Worm (Caenorhabditis elegans) whole organism, young adult: Measurements from ENCODE around the gene R13A1.3.

Experiments used
- B0019.2 ChIP-seq: fragments of 200-800 bp; sonication (Bioruptor generic); conservative IDR thresholded peaks from 2 replicates; pipeline ENCODE4 v1.3.6; 2022; ENCODE audit warnings: missing genetic modification reagents, missing genetic modification characterization, missing compliant biosample characterization
- B0261.1 ChIP-seq: sonication (generic microtip); optimal IDR thresholded peaks from 2 replicates; lab custom pipeline; 2016; ENCODE audit warnings: mild to moderate bottlenecking, missing genetic modification characterization, moderate library complexity, missing compliant biosample characterization
- C17E4.6 ChIP-seq: fragments of 200-800 bp; sonication (Bioruptor generic); IDR thresholded peaks from 2 replicates; pipeline ENCODE4 v1.3.6; 2022; ENCODE audit warnings: missing genetic modification reagents, missing genetic modification characterization, missing compliant biosample characterization
- F10E7.11 ChIP-seq: sonication (generic microtip); optimal IDR thresholded peaks from 2 replicates; lab custom pipeline; 2017; ENCODE audit warnings: mild to moderate bottlenecking, missing genetic modification characterization, moderate library complexity, missing compliant biosample characterization
- F37B4.10 ChIP-seq: fragments of 200-800 bp; sonication (Bioruptor generic); IDR thresholded peaks from 2 replicates; pipeline ENCODE4 v1.3.6; 2022; ENCODE audit warnings: missing genetic modification characterization, missing compliant biosample characterization
- Y53F4B.3 ChIP-seq: fragments of 200-800 bp; sonication (Bioruptor generic); IDR thresholded peaks from 2 replicates; pipeline ENCODE4 v1.3.6; 2022; ENCODE audit warnings: missing genetic modification reagents, missing genetic modification characterization, missing compliant biosample characterization
- Y53G8AR.9 ChIP-seq: fragments of 200-800 bp; sonication (Bioruptor generic); conservative IDR thresholded peaks from 2 replicates; pipeline ENCODE4 v1.3.6; 2022; ENCODE audit warnings: missing genetic modification reagents, missing genetic modification characterization, missing compliant biosample characterization
- Y56A3A.18 ChIP-seq: fragments of 200-800 bp; sonication (Bioruptor generic); IDR thresholded peaks from 2 replicates; pipeline ENCODE4 v1.3.6; 2022; ENCODE audit warnings: missing genetic modification reagents, missing genetic modification characterization, missing compliant biosample characterization
- Y67H2A.10 ChIP-seq: fragments of 200-800 bp; sonication (Bioruptor generic); conservative IDR thresholded peaks from 2 replicates; pipeline ENCODE4 v1.3.6; 2022; ENCODE audit warnings: missing genetic modification reagents, missing genetic modification characterization, missing compliant biosample characterization
- Y95B8A.8 ChIP-seq: fragments of 200-800 bp; sonication (Bioruptor generic); IDR thresholded peaks from 2 replicates; pipeline ENCODE4 v1.3.6; 2022; ENCODE audit warnings: missing genetic modification reagents, missing genetic modification characterization, missing compliant biosample characterization
- ZK185.1 ChIP-seq: sonication (generic microtip); optimal IDR thresholded peaks from 2 replicates; lab custom pipeline; 2016; ENCODE audit warnings: mild to moderate bottlenecking, missing genetic modification characterization, missing compliant biosample characterization; ENCODE audit not compliant: poor library complexity, severe bottlenecking
- akir-1 ChIP-seq: fragments of 200-800 bp; sonication (Bioruptor generic); optimal IDR thresholded peaks from 2 replicates; lab custom pipeline; 2018; ENCODE audit warnings: mild to moderate bottlenecking, missing genetic modification characterization, moderate library complexity, missing compliant biosample characterization
- aptf-2 ChIP-seq: fragments of 200-800 bp; sonication (Bioruptor generic); conservative IDR thresholded peaks from 2 replicates; pipeline ENCODE4 v1.3.6; 2022; ENCODE audit warnings: missing genetic modification reagents, missing genetic modification characterization, missing compliant biosample characterization
- athp-1 ChIP-seq: sonication (generic microtip); optimal IDR thresholded peaks from 2 replicates; lab custom pipeline; 2017; ENCODE audit warnings: mild to moderate bottlenecking, missing genetic modification characterization, missing compliant biosample characterization
- attf-6 ChIP-seq: fragments of 200-800 bp; sonication (Bioruptor generic); IDR thresholded peaks from 2 replicates; pipeline ENCODE4 v1.3.6; 2022; ENCODE audit warnings: missing genetic modification reagents, missing genetic modification characterization, missing compliant biosample characterization
- ceh-91 ChIP-seq: fragments of 200-800 bp; sonication (Bioruptor generic); IDR thresholded peaks from 2 replicates; pipeline ENCODE4 v1.3.6; 2022; ENCODE audit warnings: missing genetic modification reagents, missing genetic modification characterization, missing compliant biosample characterization
- chd-7 ChIP-seq: sonication (generic microtip); optimal IDR thresholded peaks from 2 replicates; lab custom pipeline; 2016; ENCODE audit warnings: mild to moderate bottlenecking, missing genetic modification characterization, moderate library complexity, missing compliant biosample characterization
- efl-1 ChIP-seq: fragments of 150-350 bp; optimal IDR thresholded peaks from 2 replicates; lab custom pipeline; 2014; ENCODE audit warnings: missing biosample characterization, missing genetic modification reagents, missing genetic modification characterization
- egl-44 ChIP-seq: fragments of 200-800 bp; sonication (Bioruptor generic); IDR thresholded peaks from 2 replicates; pipeline ENCODE4 v1.3.6; 2022; ENCODE audit warnings: missing genetic modification reagents, missing genetic modification characterization, missing compliant biosample characterization
- egrh-3 ChIP-seq: fragments of 200-800 bp; sonication (Bioruptor generic); IDR thresholded peaks from 2 replicates; pipeline ENCODE4 v1.3.6; 2022; ENCODE audit warnings: missing genetic modification reagents, missing genetic modification characterization, missing compliant biosample characterization
- gei-17 ChIP-seq: fragments of 200-800 bp; sonication (Bioruptor generic); optimal IDR thresholded peaks from 2 replicates; lab custom pipeline; 2018; ENCODE audit warnings: mild to moderate bottlenecking, missing genetic modification characterization, missing compliant biosample characterization
- hmg-1.2 ChIP-seq: fragments of 200-800 bp; sonication (Bioruptor generic); IDR thresholded peaks from 2 replicates; pipeline ENCODE4 v1.3.6; 2022; ENCODE audit warnings: missing genetic modification reagents, missing genetic modification characterization, missing compliant biosample characterization
- hmg-20 ChIP-seq: fragments of 200-800 bp; sonication (Bioruptor generic); IDR thresholded peaks from 2 replicates; pipeline ENCODE4 v1.3.6; 2022; ENCODE audit warnings: missing genetic modification reagents, missing genetic modification characterization, missing compliant biosample characterization
- hrde-1 ChIP-seq: sonication (generic microtip); optimal IDR thresholded peaks from 2 replicates; lab custom pipeline; 2016; ENCODE audit warnings: missing genetic modification characterization, mild to moderate bottlenecking, missing compliant biosample characterization, moderate library complexity, missing genotype, missing genetic modification reagents, borderline replicate concordance
- lin-35 ChIP-seq, 3 experiments: fragments of 150-350 bp in 2 of 3; sonication (generic microtip) in 1 of 3; optimal IDR thresholded peaks; 2 replicates each; lab custom pipeline; 2014 to 2018; ENCODE audit warnings: missing biosample characterization in 3 of 3, missing genetic modification characterization in 3 of 3, missing genetic modification reagents in 3 of 3
- lir-1 ChIP-seq: fragments of 200-800 bp; sonication (Bioruptor generic); conservative IDR thresholded peaks from 2 replicates; pipeline ENCODE4 v1.3.6; 2022; ENCODE audit warnings: missing genetic modification reagents, missing genetic modification characterization, missing compliant biosample characterization
- lsl-1 ChIP-seq: fragments of 200-800 bp; sonication (Bioruptor generic); optimal IDR thresholded peaks from 2 replicates; lab custom pipeline; 2018; ENCODE audit warnings: mild to moderate bottlenecking, missing genetic modification characterization, moderate library complexity, missing compliant biosample characterization
- madf-10 ChIP-seq: sonication (generic microtip); optimal IDR thresholded peaks from 2 replicates; lab custom pipeline; 2016; ENCODE audit warnings: mild to moderate bottlenecking, missing genetic modification characterization, missing compliant biosample characterization
- madf-6 ChIP-seq: fragments of 200-800 bp; sonication (Bioruptor generic); IDR thresholded peaks from 2 replicates; pipeline ENCODE4 v1.3.6; 2022; ENCODE audit warnings: missing genetic modification reagents, missing genetic modification characterization, missing compliant biosample characterization
- madf-8 ChIP-seq: fragments of 200-800 bp; sonication (Bioruptor generic); conservative IDR thresholded peaks from 2 replicates; pipeline ENCODE4 v1.3.6; 2022; ENCODE audit warnings: missing genetic modification reagents, missing genetic modification characterization, missing compliant biosample characterization
- mes-4 ChIP-seq: sonication (generic microtip); optimal IDR thresholded peaks from 2 replicates; lab custom pipeline; 2016; ENCODE audit warnings: missing genotype, missing genetic modification characterization, missing compliant biosample characterization
- pha-4 ChIP-seq: fragments of 150-350 bp; sonication (generic microtip); optimal IDR thresholded peaks from 2 replicates; lab custom pipeline; 2014; ENCODE audit warnings: missing biosample characterization, missing genetic modification reagents, missing genetic modification characterization
- rec-8 ChIP-seq, 2 experiments: sonication (generic microtip); optimal IDR thresholded peaks; 2 replicates each; lab custom pipeline; 2016; ENCODE audit warnings: mild to moderate bottlenecking in 2 of 2, missing genetic modification characterization in 2 of 2, missing genetic modification reagents in 2 of 2, missing genotype in 2 of 2, missing biosample characterization in 1 of 2, missing compliant biosample characterization in 1 of 2, moderate library complexity in 1 of 2
- repo-1 ChIP-seq: sonication (generic microtip); optimal IDR thresholded peaks from 2 replicates; lab custom pipeline; 2017; ENCODE audit warnings: mild to moderate bottlenecking, missing genetic modification characterization, missing compliant biosample characterization
- sdz-38 ChIP-seq: sonication (generic microtip); optimal IDR thresholded peaks from 2 replicates; lab custom pipeline; 2016; ENCODE audit warnings: missing genotype, missing genetic modification characterization, missing compliant biosample characterization
- sea-2 ChIP-seq: fragments of 200-800 bp; sonication (Bioruptor generic); IDR thresholded peaks from 2 replicates; pipeline ENCODE4 v1.3.6; 2022; ENCODE audit warnings: missing genetic modification characterization, missing compliant biosample characterization
- snpc-4 ChIP-seq, 5 experiments: fragments of 150-350 bp in 1 of 5; sonication (generic microtip) in 4 of 5; optimal IDR thresholded peaks; 2 replicates each; lab custom pipeline; 2014 to 2018; ENCODE audit warnings: missing genetic modification characterization in 5 of 5, missing biosample characterization in 3 of 5, antibody characterized with exemption in 2 of 5, mild to moderate bottlenecking in 2 of 5, missing compliant biosample characterization in 2 of 5, missing genotype in 2 of 5, moderate library complexity in 2 of 5, missing genetic modification reagents in 1 of 5
- xnd-1 ChIP-seq: sonication (generic microtip); optimal IDR thresholded peaks from 2 replicates; lab custom pipeline; 2016; ENCODE audit warnings: missing genotype, missing genetic modification reagents, missing genetic modification characterization, missing compliant biosample characterization
- zfh-2 ChIP-seq: fragments of 200-800 bp; sonication (Bioruptor generic); conservative IDR thresholded peaks from 2 replicates; pipeline ENCODE4 v1.3.6; 2022; ENCODE audit warnings: missing genetic modification reagents, missing genetic modification characterization, missing compliant biosample characterization
- ztf-22 ChIP-seq: fragments of 200-800 bp; sonication (Bioruptor generic); optimal IDR thresholded peaks from 2 replicates; lab custom pipeline; 2018; ENCODE audit warnings: mild to moderate bottlenecking, missing genetic modification characterization, moderate library complexity, missing compliant biosample characterization
- ztf-25 ChIP-seq: fragments of 200-800 bp; sonication (Bioruptor generic); IDR thresholded peaks from 2 replicates; pipeline ENCODE4 v1.3.6; 2022; ENCODE audit warnings: missing genetic modification reagents, missing genetic modification characterization, missing compliant biosample characterization
- ztf-28 ChIP-seq: fragments of 200-800 bp; sonication (Bioruptor generic); IDR thresholded peaks from 2 replicates; pipeline ENCODE4 v1.3.6; 2022; ENCODE audit warnings: missing genetic modification reagents, missing genetic modification characterization, missing compliant biosample characterization

The R13A1.3 gene

DNA sequence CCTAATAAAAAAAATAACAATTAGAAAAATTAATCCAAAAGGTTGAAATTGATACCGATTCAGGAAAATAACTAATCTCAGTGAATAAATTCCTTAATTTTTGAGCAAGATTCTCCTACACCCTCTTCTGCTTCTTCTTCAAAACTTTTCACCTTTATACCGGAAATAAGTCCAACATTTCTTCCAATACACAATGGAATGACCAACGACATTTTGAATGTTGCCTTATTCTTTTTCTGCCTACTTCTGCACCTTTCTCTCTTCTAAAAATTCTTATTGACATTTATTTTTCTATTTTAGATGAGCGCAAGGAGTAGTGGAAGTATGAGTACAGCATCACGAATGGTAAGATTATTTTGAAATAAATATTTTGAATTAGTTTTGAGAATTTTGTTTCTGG lies 6.9 kb upstream of the R13A1.3 start, which contains the start of gene unc-8:
Gene unc-8 (plus strand): TSS at position 301 of the 400 bp plus-strand sequence.
- TF ChIP-seq hrde-1 (tag; lab: Kevin White, UChicago) (no peak), attf-6 (GFP tag; lab: Robert Waterston, UW) (no peak), gei-17 (GFP tag; lab: Kevin White, UChicago) (no peak), C17E4.6 (GFP tag; lab: Robert Waterston, UW) (no peak), Y56A3A.18 (GFP tag; lab: Robert Waterston, UW) (no peak), madf-10 (no peak)

DNA sequence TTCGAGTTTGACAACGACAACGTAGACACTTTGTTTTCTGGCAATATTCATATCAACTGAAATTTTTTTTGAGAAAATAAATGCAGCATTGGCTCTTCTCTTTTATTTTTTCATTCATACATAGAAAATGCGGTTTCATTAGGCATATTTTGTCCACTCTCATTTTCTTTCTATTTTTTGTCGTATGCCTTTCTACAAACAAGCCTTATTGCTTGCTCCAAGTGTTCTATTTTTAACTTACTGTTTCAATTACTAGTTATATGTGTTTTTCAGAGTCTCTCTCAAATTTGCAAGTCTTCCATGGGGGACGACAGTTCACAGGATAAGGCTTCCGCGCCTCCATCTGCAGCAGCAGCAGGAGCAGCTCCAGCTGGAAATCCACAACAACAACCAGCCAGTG lies 2.2 kb downstream of the R13A1.3 start, which contains the start of gene kcc-1:
Gene kcc-1 (plus strand): TSS at position 301 of the 400 bp plus-strand sequence.
- no peak for TF ChIP-seq mes-4 (tag; lab: Kevin White, UChicago)
- no peak for TF ChIP-seq egrh-3 (GFP tag; lab: Robert Waterston, UW)
- no peak for TF ChIP-seq B0261.1 (tag; lab: Kevin White, UChicago)

DNA sequence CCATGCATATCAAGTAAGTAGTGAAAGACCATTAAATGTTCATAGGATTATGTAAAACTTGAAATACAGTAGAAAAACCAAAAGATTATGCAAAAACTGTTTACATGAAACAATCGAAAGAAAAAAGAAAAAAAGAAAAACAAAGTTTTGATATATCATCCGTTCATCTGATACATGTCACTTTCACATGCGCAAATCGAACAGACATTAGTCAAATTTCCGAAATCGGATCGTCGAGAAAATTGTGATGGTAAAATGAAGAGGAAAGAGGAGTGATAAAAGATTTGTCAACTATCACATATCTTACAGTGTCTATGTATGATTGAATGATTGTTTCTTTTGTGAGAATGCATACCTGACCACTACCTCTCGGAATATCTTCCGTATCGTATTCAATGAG lies 5.2 kb downstream of the R13A1.3 start:
- no peak for TF ChIP-seq sdz-38 (tag; lab: Kevin White, UChicago)
- no peak for TF ChIP-seq lsl-1 (GFP tag; lab: Kevin White, UChicago)
- no peak for TF ChIP-seq Y53F4B.3 (GFP tag; lab: Robert Waterston, UW)
- TF ChIP-seq ztf-25, result no peak
- TF ChIP-seq madf-8, result no peak
- no peak for TF ChIP-seq hrde-1 (tag; lab: Kevin White, UChicago)
- TF ChIP-seq athp-1 (tag; lab: Kevin White, UChicago), result no peak
- TF ChIP-seq zfh-2 (GFP tag; lab: Robert Waterston, UW), result no peak
- TF ChIP-seq pha-4 (tag; lab: Kevin White, UChicago), result no peak
- TF ChIP-seq mes-4 (tag; lab: Kevin White, UChicago), result no peak
- no peak for TF ChIP-seq hmg-1.2 (GFP tag; lab: Robert Waterston, UW)
- no peak for TF ChIP-seq F37B4.10
- TF ChIP-seq Y53G8AR.9 (GFP tag; lab: Robert Waterston, UW), result no peak
- TF ChIP-seq Y95B8A.8 (GFP tag; lab: Robert Waterston, UW), result no peak
- TF ChIP-seq egl-44 (GFP tag; lab: Robert Waterston, UW), result no peak
- TF ChIP-seq ztf-28 (GFP tag; lab: Robert Waterston, UW), result no peak
- no peak for TF ChIP-seq ZK185.1 (tag; lab: Kevin White, UChicago)

DNA sequence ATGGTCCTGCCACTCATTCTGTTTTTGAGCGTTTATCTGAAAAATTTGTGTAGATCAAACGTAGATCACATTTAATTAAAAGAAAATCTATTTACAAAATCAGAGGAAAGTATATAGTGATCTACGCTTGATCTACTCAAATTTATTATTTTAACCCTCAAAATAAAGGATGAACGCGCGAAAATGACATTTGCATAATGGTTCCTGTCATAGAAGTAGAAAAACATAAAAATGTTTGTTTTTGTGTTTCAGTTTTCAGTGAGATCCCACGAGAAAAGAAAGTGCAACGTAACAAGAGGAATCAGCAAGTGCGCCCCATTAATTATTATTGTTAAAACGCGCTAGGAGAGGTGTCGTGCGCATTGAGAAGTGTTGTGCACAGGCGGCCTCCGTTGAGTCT lies 7.5 kb downstream of the R13A1.3 start:
- TF ChIP-seq madf-8 (peak; percentile 67), xnd-1 (peak; percentile 42), hmg-1.2 (GFP tag; lab: Robert Waterston, UW) (peak; percentile 38; the same call in 1 of the 2 replicates), lin-35 (GFP tag; optimal IDR thresholded peaks at IDR 0.05; lab: Kevin White, UChicago) (no peak), akir-1 (no peak), Y53G8AR.9 (GFP tag; lab: Robert Waterston, UW) (no peak), ceh-91 (GFP tag; lab: Robert Waterston, UW) (0 out of 2 replicates have a peak, but pooled peaks have one; percentile 16), rec-8 (tag; optimal IDR thresholded peaks at IDR 0.05; lab: Kevin White, UChicago) (no peak), gei-17 (GFP tag; lab: Kevin White, UChicago) (no peak), chd-7 (tag; lab: Kevin White, UChicago) (no peak), repo-1 (tag; lab: Kevin White, UChicago) (no peak), B0019.2 (no peak), madf-6 (GFP tag; lab: Robert Waterston, UW) (peak; percentile 90), F10E7.11 (tag; lab: Kevin White, UChicago) (no peak), efl-1 (GFP tag; lab: Kevin White, UChicago) (peak; percentile 81), lir-1 (GFP tag; lab: Robert Waterston, UW) (no peak), hmg-20 (GFP tag; lab: Robert Waterston, UW) (no peak), snpc-4 (GFP tag; optimal IDR thresholded peaks at IDR 0.05; lab: Kevin White, UChicago) (no peak), snpc-4 (tag; optimal IDR thresholded peaks at IDR 0.05; lab: Kevin White, UChicago) (no peak), Y56A3A.18 (GFP tag; lab: Robert Waterston, UW) (no peak), sea-2 (no peak), aptf-2 (GFP tag; lab: Robert Waterston, UW) (peak; percentile 83), Y67H2A.10 (no peak), ztf-22 (no peak)
